Worm (Caenorhabditis elegans): ENCODE results near the gene ets-5.

ets-5 gene

DNA sequence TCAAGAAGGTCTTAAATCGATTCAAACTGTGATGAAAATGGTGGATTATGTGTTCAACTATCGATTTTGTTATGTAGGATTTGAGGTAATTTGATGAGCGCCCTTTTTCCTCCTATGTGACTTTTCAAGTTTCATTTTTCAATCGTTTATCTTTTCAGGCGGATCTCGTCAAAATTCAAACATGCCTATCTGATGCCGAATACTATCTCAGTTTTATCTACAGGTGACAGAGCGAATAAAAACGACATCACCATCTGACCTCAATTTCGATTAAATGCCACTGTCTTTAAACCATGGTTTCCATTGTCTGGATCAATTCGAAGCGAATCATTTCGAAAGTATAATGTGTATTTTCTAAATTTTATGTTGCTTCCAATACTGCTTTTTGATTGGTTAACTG, 22.6 kb downstream of the ets-5 start:
- peak; percentile 75 for TF ChIP-seq elt-1 (tag; optimal IDR thresholded peaks at IDR 0.05; ENCODE audit: borderline replicate concordance, insufficient read depth)
- TF ChIP-seq ham-2 (GFP tag; optimal IDR thresholded peaks at IDR 0.05) = no peak
- no peak for TF ChIP-seq lin-32 (GFP tag; optimal IDR thresholded peaks at IDR 0.05)
- TF ChIP-seq nhr-76 (tag; optimal IDR thresholded peaks at IDR 0.05) = no peak
- no peak for TF ChIP-seq mep-1 (tag; optimal IDR thresholded peaks at IDR 0.05)
- TF ChIP-seq lin-13 (tag; optimal IDR thresholded peaks at IDR 0.05) = no peak
- TF ChIP-seq pha-4 (tag; optimal IDR thresholded peaks at IDR 0.05) = no peak
- no peak for TF ChIP-seq snpc-4 (tag; optimal IDR thresholded peaks at IDR 0.05)

DNA sequence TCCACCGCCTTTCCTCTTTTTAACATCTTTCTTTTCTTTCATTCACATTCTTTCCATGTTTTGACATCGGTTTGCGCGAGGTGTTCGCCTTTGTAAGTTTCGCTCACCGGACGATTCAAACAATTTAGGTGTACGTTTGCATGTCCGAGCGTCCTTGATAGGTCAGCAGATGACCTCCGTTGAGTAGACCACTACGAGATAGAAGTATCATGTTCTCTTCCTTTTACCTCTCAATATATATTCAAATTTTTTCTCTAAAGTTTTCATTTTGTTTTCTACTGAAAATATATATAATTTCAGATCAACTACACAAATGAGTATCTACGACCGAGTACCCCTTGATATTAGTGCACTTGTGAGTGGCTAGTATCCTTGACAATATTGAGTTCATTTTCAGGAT, 23.6 kb downstream of the ets-5 start, which contains the start of gene C24H10.3:
Gene C24H10.3 (plus strand): TSS at position 301 of the 400 bp plus-strand sequence.
- TF ChIP-seq blmp-1 (tag; optimal IDR thresholded peaks at IDR 0.05) (no peak), M03D4.4 (tag; optimal IDR thresholded peaks at IDR 0.05) (no peak), nhr-28 (tag; optimal IDR thresholded peaks at IDR 0.05) (no peak), ham-2 (GFP tag; optimal IDR thresholded peaks at IDR 0.05) (no peak), elt-1 (tag; optimal IDR thresholded peaks at IDR 0.05; ENCODE audit: borderline replicate concordance, insufficient read depth) (no peak), sem-2 (GFP tag; optimal IDR thresholded peaks at IDR 0.05) (no peak), nhr-237 (tag; optimal IDR thresholded peaks at IDR 0.05) (no peak)

DNA sequence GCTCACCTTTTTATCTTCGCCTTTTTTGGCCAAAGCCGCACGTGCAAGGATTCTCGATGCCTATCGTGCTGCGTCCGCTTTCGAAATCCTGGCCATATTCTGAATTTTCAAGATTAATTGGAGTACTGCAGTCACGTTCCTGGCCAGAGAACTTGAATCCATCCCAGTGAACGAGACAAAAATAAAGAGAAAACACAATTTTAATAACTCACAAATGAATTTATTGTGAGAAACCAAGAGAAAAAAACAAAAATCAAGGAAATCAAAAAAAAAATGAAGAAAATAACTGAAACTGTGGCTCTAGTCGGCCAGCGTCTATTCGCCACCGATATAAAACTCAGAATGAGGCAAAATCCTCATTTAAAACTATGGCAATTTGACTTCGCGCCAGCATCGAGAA, 25.2 kb downstream of the ets-5 start, which contains the start of gene C24H10.4:
Gene C24H10.4 (minus strand): TSS at position 101 of the 400 bp plus-strand sequence.
- TF ChIP-seq sptf-1 (tag; optimal IDR thresholded peaks at IDR 0.05) (no peak), hlh-1 (tag; optimal IDR thresholded peaks at IDR 0.05) (no peak), M03D4.4 (tag; optimal IDR thresholded peaks at IDR 0.05) (no peak)

- peak; percentile 78 for TF ChIP-seq M03D4.4 (tag; optimal IDR thresholded peaks at IDR 0.05)
- peak; percentile 68 for TF ChIP-seq bed-3 (GFP tag; optimal IDR thresholded peaks at IDR 0.05)
- peak; percentile 80 for TF ChIP-seq ceh-83 (GFP tag; optimal IDR thresholded peaks at IDR 0.05)
- peak; percentile 89 for TF ChIP-seq sptf-1 (tag; optimal IDR thresholded peaks at IDR 0.05)
- peak; percentile 64 for TF ChIP-seq ceh-43 (GFP tag; optimal IDR thresholded peaks at IDR 0.05)
- peak; percentile 26 for TF ChIP-seq flh-1 (GFP tag; optimal IDR thresholded peaks at IDR 0.05)
- peak; percentile 31 for TF ChIP-seq sem-2 (GFP tag; optimal IDR thresholded peaks at IDR 0.05)
- TF ChIP-seq mls-2 (tag; optimal IDR thresholded peaks at IDR 0.05) = peak; percentile 90
- TF ChIP-seq tbx-8 (GFP tag; optimal IDR thresholded peaks at IDR 0.05) = peak; percentile 81
- TF ChIP-seq lin-32 (GFP tag; optimal IDR thresholded peaks at IDR 0.05) = peak; percentile 73
These were observed 28.1 kb downstream of the ets-5 start for ce11 chrX:5056199-5056598.

ce11 chrX:5043887-5044286, 40.4 kb downstream of the ets-5 start, which contains the start of gene Y64H9A.2:
Y64H9A.2 (plus strand) TSS chrX:5043976.
- no peak for TF ChIP-seq ceh-39 (tag; optimal IDR thresholded peaks at IDR 0.05)
- no peak for TF ChIP-seq snpc-4 (tag; optimal IDR thresholded peaks at IDR 0.05)
- no peak for TF ChIP-seq hlh-1 (tag; optimal IDR thresholded peaks at IDR 0.05)
- no peak for TF ChIP-seq ceh-43 (GFP tag; optimal IDR thresholded peaks at IDR 0.05)
- TF ChIP-seq nhr-76 (tag; optimal IDR thresholded peaks at IDR 0.05) = no peak
- TF ChIP-seq nhr-28 (tag; optimal IDR thresholded peaks at IDR 0.05) = no peak
- no peak for TF ChIP-seq mab-5 (tag; optimal IDR thresholded peaks at IDR 0.05)
- no peak for TF ChIP-seq flh-1 (GFP tag; optimal IDR thresholded peaks at IDR 0.05)
- no peak for TF ChIP-seq nhr-237 (tag; optimal IDR thresholded peaks at IDR 0.05)
- TF ChIP-seq nhr-12 (tag; optimal IDR thresholded peaks at IDR 0.05) = no peak
- no peak for TF ChIP-seq drap-1 (GFP tag; optimal IDR thresholded peaks at IDR 0.05)
- TF ChIP-seq elt-3 (tag; optimal IDR thresholded peaks at IDR 0.05) = no peak
- no peak for TF ChIP-seq unc-39 (tag; optimal IDR thresholded peaks at IDR 0.05)
- no peak for TF ChIP-seq unc-62 (GFP tag; optimal IDR thresholded peaks at IDR 0.05)
- no peak for TF ChIP-seq cnd-1 (tag; optimal IDR thresholded peaks at IDR 0.05)
- no peak for TF ChIP-seq bed-3 (GFP tag; optimal IDR thresholded peaks at IDR 0.05)
- TF ChIP-seq mep-1 (tag; optimal IDR thresholded peaks at IDR 0.05) = no peak
- TF ChIP-seq M03D4.4 (tag; optimal IDR thresholded peaks at IDR 0.05) = no peak
- no peak for TF ChIP-seq pha-4 (tag; optimal IDR thresholded peaks at IDR 0.05)
- no peak for TF ChIP-seq lin-13 (tag; optimal IDR thresholded peaks at IDR 0.05)

DNA sequence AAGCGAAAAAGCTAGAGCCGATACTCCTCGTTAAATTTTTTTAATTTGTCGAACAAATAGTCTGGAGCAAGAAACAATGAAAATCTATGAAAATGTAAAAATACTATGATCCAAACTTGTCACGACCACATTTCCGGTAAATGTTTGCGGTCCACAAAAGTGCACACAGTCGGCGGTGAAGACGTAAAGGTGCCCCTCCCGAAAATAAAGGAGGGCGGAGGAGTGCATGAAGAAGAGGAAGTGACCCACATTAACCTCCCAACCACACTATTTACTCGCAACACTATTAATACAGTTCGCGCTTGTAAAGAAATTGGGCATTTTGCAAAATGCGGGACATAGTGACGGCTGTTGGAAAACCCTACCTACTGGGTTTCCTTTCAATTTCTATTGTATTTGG, 44.3 kb downstream of the ets-5 start:
- no peak for TF ChIP-seq elt-1 (tag; optimal IDR thresholded peaks at IDR 0.05; ENCODE audit: borderline replicate concordance, insufficient read depth)
- no peak for TF ChIP-seq zip-8 (tag; optimal IDR thresholded peaks at IDR 0.05)
- no peak for TF ChIP-seq tbx-8 (GFP tag; optimal IDR thresholded peaks at IDR 0.05)
- no peak for TF ChIP-seq unc-120 (tag; optimal IDR thresholded peaks at IDR 0.05; ENCODE audit: poor library complexity, severe bottlenecking)
- no peak for TF ChIP-seq sptf-1 (tag; optimal IDR thresholded peaks at IDR 0.05)
- no peak for TF ChIP-seq M03D4.4 (tag; optimal IDR thresholded peaks at IDR 0.05)
- TF ChIP-seq lsy-2 (tag; optimal IDR thresholded peaks at IDR 0.05) = no peak
- no peak for TF ChIP-seq drap-1 (GFP tag; optimal IDR thresholded peaks at IDR 0.05)
- no peak for TF ChIP-seq nhr-76 (tag; optimal IDR thresholded peaks at IDR 0.05)
- no peak for TF ChIP-seq lin-13 (tag; optimal IDR thresholded peaks at IDR 0.05)

All from whole organism, mixed stage, embryonic.